Worm (Caenorhabditis elegans) whole organism, young adult: Measurements from ENCODE around the gene srh-5.

Experiments
- B0019.2 ChIP-seq: fragments of 200-800 bp; sonication (Bioruptor generic); conservative IDR thresholded peaks from 2 replicates; pipeline ENCODE4 v1.3.6; 2022; ENCODE audit warnings: missing genetic modification reagents, missing genetic modification characterization, missing compliant biosample characterization
- F33H1.4 ChIP-seq: fragments of 200-800 bp; sonication (Bioruptor generic); IDR thresholded peaks from 2 replicates; pipeline ENCODE4 v1.3.6; 2022; ENCODE audit warnings: missing genetic modification reagents, missing genetic modification characterization, missing compliant biosample characterization
- F49E8.2 ChIP-seq: sonication (generic microtip); optimal IDR thresholded peaks from 3 replicates; lab custom pipeline; 2017; ENCODE audit warnings: missing genetic modification characterization, mild to moderate bottlenecking, missing compliant biosample characterization, antibody characterized with exemption, moderate library complexity; ENCODE audit not compliant: insufficient read depth
- F57C9.4 ChIP-seq: sonication (generic microtip); optimal IDR thresholded peaks from 2 replicates; lab custom pipeline; 2017; ENCODE audit warnings: mild to moderate bottlenecking, missing genetic modification characterization, missing compliant biosample characterization
- Y53F4B.3 ChIP-seq: fragments of 200-800 bp; sonication (Bioruptor generic); IDR thresholded peaks from 2 replicates; pipeline ENCODE4 v1.3.6; 2022; ENCODE audit warnings: missing genetic modification reagents, missing genetic modification characterization, missing compliant biosample characterization
- Y53G8AR.9 ChIP-seq: fragments of 200-800 bp; sonication (Bioruptor generic); conservative IDR thresholded peaks from 2 replicates; pipeline ENCODE4 v1.3.6; 2022; ENCODE audit warnings: missing genetic modification reagents, missing genetic modification characterization, missing compliant biosample characterization
- Y67H2A.10 ChIP-seq: fragments of 200-800 bp; sonication (Bioruptor generic); conservative IDR thresholded peaks from 2 replicates; pipeline ENCODE4 v1.3.6; 2022; ENCODE audit warnings: missing genetic modification reagents, missing genetic modification characterization, missing compliant biosample characterization
- Y95B8A.8 ChIP-seq: fragments of 200-800 bp; sonication (Bioruptor generic); IDR thresholded peaks from 2 replicates; pipeline ENCODE4 v1.3.6; 2022; ENCODE audit warnings: missing genetic modification reagents, missing genetic modification characterization, missing compliant biosample characterization
- akir-1 ChIP-seq: fragments of 200-800 bp; sonication (Bioruptor generic); optimal IDR thresholded peaks from 2 replicates; lab custom pipeline; 2018; ENCODE audit warnings: mild to moderate bottlenecking, missing genetic modification characterization, moderate library complexity, missing compliant biosample characterization
- atf-7 ChIP-seq: sonication (generic microtip); optimal IDR thresholded peaks from 2 replicates; lab custom pipeline; 2017; ENCODE audit warnings: mild to moderate bottlenecking, missing genetic modification characterization, missing compliant biosample characterization
- attf-3 ChIP-seq: fragments of 200-800 bp; sonication (Bioruptor generic); conservative IDR thresholded peaks from 2 replicates; pipeline ENCODE4 v1.3.6; 2022; ENCODE audit warnings: missing genetic modification reagents, missing genetic modification characterization, missing compliant biosample characterization
- bed-2 ChIP-seq: fragments of 200-800 bp; sonication (Bioruptor generic); IDR thresholded peaks from 2 replicates; pipeline ENCODE4 v1.3.6; 2022; ENCODE audit warnings: missing genetic modification reagents, missing genetic modification characterization, missing compliant biosample characterization
- ceh-100 ChIP-seq: fragments of 200-800 bp; sonication (Bioruptor generic); IDR thresholded peaks from 2 replicates; pipeline ENCODE4 v1.3.6; 2022; ENCODE audit warnings: missing genetic modification reagents, missing genetic modification characterization, missing compliant biosample characterization
- ceh-58 ChIP-seq: fragments of 200-800 bp; sonication (Bioruptor generic); IDR thresholded peaks from 2 replicates; pipeline ENCODE4 v1.3.6; 2022; ENCODE audit warnings: missing genetic modification characterization, missing compliant biosample characterization
- dpl-1 ChIP-seq: fragments of 150-350 bp; optimal IDR thresholded peaks from 2 replicates; lab custom pipeline; 2014; ENCODE audit warnings: missing biosample characterization, missing genetic modification reagents, missing genetic modification characterization
- efl-1 ChIP-seq: fragments of 150-350 bp; optimal IDR thresholded peaks from 2 replicates; lab custom pipeline; 2014; ENCODE audit warnings: missing biosample characterization, missing genetic modification reagents, missing genetic modification characterization
- egl-18 ChIP-seq: fragments of 200-800 bp; sonication (Bioruptor generic); IDR thresholded peaks from 2 replicates; pipeline ENCODE4 v1.3.6; 2022; ENCODE audit warnings: missing genetic modification reagents, missing genetic modification characterization, missing compliant biosample characterization
- hmg-1.2 ChIP-seq: fragments of 200-800 bp; sonication (Bioruptor generic); IDR thresholded peaks from 2 replicates; pipeline ENCODE4 v1.3.6; 2022; ENCODE audit warnings: missing genetic modification reagents, missing genetic modification characterization, missing compliant biosample characterization
- hmg-20 ChIP-seq: fragments of 200-800 bp; sonication (Bioruptor generic); IDR thresholded peaks from 2 replicates; pipeline ENCODE4 v1.3.6; 2022; ENCODE audit warnings: missing genetic modification reagents, missing genetic modification characterization, missing compliant biosample characterization
- lsy-27 ChIP-seq: sonication (generic microtip); optimal IDR thresholded peaks from 2 replicates; lab custom pipeline; 2017; ENCODE audit warnings: missing genetic modification characterization, mild to moderate bottlenecking, missing compliant biosample characterization, antibody characterized with exemption, missing genotype, borderline replicate concordance; ENCODE audit not compliant: insufficient read depth
- madf-3 ChIP-seq: fragments of 200-800 bp; sonication (Bioruptor generic); IDR thresholded peaks from 2 replicates; pipeline ENCODE4 v1.3.6; 2022; ENCODE audit warnings: missing genetic modification reagents, missing genetic modification characterization, missing compliant biosample characterization
- nhr-179 ChIP-seq: sonication (generic microtip); optimal IDR thresholded peaks from 2 replicates; lab custom pipeline; 2016; ENCODE audit warnings: mild to moderate bottlenecking, missing genetic modification characterization, missing compliant biosample characterization
- rec-8 ChIP-seq, 2 experiments: sonication (generic microtip); optimal IDR thresholded peaks; 2 replicates each; lab custom pipeline; 2016; ENCODE audit warnings: mild to moderate bottlenecking in 2 of 2, missing genetic modification characterization in 2 of 2, missing genetic modification reagents in 2 of 2, missing genotype in 2 of 2, missing biosample characterization in 1 of 2, missing compliant biosample characterization in 1 of 2, moderate library complexity in 1 of 2
- sea-2 ChIP-seq: fragments of 200-800 bp; sonication (Bioruptor generic); IDR thresholded peaks from 2 replicates; pipeline ENCODE4 v1.3.6; 2022; ENCODE audit warnings: missing genetic modification characterization, missing compliant biosample characterization
- tlf-1 ChIP-seq: fragments of 200-800 bp; sonication (Bioruptor generic); optimal IDR thresholded peaks from 2 replicates; lab custom pipeline; 2018; ENCODE audit warnings: mild to moderate bottlenecking, missing genetic modification characterization, missing compliant biosample characterization
- unc-130 ChIP-seq: sonication (generic microtip); optimal IDR thresholded peaks from 2 replicates; lab custom pipeline; 2016; ENCODE audit warnings: missing genetic modification reagents, missing genetic modification characterization, missing compliant biosample characterization
- zim-3 ChIP-seq: sonication (generic microtip); optimal IDR thresholded peaks from 2 replicates; lab custom pipeline; 2017; ENCODE audit warnings: mild to moderate bottlenecking, missing genetic modification characterization, moderate library complexity, missing compliant biosample characterization
- ztf-3 ChIP-seq: fragments of 200-800 bp; sonication (Bioruptor generic); optimal IDR thresholded peaks from 2 replicates; lab custom pipeline; 2018; ENCODE audit warnings: mild to moderate bottlenecking, missing genetic modification characterization, missing compliant biosample characterization

Gene srh-5

ce11 chrV:1731918-1732317, 46.5 kb downstream of the srh-5 start, which contains the start of gene gst-21:
TSS of gene gst-21 (minus strand) at chrV:1732018.
- TF ChIP-seq Y67H2A.10: no peak
- no peak for TF ChIP-seq Y53F4B.3 (GFP tag; lab: Robert Waterston, UW)
- no peak for TF ChIP-seq B0019.2 (GFP tag; lab: Robert Waterston, UW)
- TF ChIP-seq unc-130 (GFP tag; lab: Kevin White, UChicago): no peak
- no peak for TF ChIP-seq sea-2 (GFP tag; lab: Robert Waterston, UW)
- TF ChIP-seq ceh-100 (GFP tag; lab: Robert Waterston, UW): no peak
- no peak for TF ChIP-seq F49E8.2 (tag; lab: Kevin White, UChicago)
- no peak for TF ChIP-seq F57C9.4
- TF ChIP-seq zim-3: no peak
- TF ChIP-seq hmg-1.2: no peak
- no peak for TF ChIP-seq efl-1 (GFP tag; lab: Kevin White, UChicago)
- TF ChIP-seq madf-3 (GFP tag; lab: Robert Waterston, UW): no peak
- no peak for TF ChIP-seq dpl-1 (GFP tag; lab: Kevin White, UChicago)

DNA sequence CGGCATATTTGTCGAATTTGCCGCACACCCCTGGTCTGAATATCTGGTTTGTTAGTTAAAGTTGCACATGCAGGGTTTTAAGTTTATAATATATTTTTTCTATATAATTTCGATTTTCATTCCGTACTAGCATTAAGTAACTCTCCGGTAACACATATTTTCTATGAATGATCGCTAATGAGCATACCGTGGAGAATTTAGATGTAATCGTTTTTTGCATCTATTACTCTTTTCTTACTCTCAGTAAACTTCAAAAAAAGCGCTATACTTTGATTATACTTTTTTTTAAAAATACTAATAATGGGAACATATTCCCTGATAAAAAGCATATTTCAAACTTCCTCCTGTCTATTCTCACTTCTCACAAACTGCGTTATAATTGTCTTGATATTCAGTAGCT, 49.1 kb downstream of the srh-5 start, which contains the start of gene str-160:
Gene str-160 (plus strand): TSS at position 301 of the 400 bp plus-strand sequence.
- no peak for TF ChIP-seq Y53G8AR.9 (GFP tag; lab: Robert Waterston, UW)
- no peak for TF ChIP-seq hmg-20 (GFP tag; lab: Robert Waterston, UW)
- TF ChIP-seq atf-7 (tag; lab: Kevin White, UChicago): no peak
- TF ChIP-seq egl-18 (GFP tag; lab: Robert Waterston, UW): no peak
- no peak for TF ChIP-seq akir-1
- TF ChIP-seq attf-3 (GFP tag; lab: Robert Waterston, UW): no peak
- TF ChIP-seq tlf-1 (GFP tag; lab: Kevin White, UChicago): no peak
- TF ChIP-seq ceh-58: no peak
- TF ChIP-seq lsy-27: no peak
- no peak for TF ChIP-seq F33H1.4
- no peak for TF ChIP-seq nhr-179 (tag; lab: Kevin White, UChicago)
- TF ChIP-seq bed-2: no peak
- no peak for TF ChIP-seq rec-8 (tag; optimal IDR thresholded peaks at IDR 0.05; lab: Kevin White, UChicago)
- TF ChIP-seq Y95B8A.8 (GFP tag; lab: Robert Waterston, UW): no peak
- no peak for TF ChIP-seq F57C9.4
- TF ChIP-seq ztf-3: no peak
- TF ChIP-seq, all 124 proteins: peak for 0
